Fruit fly (Drosophila melanogaster): ENCODE data around the gene CG1958.
A peak's percentile ranks its signal among the peaks of the same experiment; 100 is the strongest.

Gene CG1958

dm6 chrX:7277038-7277437, 10.3 kb downstream of the CG1958 start (continued):
- TF ChIP-seq B-H1 (GFP tag; IDR thresholded peaks at IDR 0.05): no peak
- peak; percentile 33 for TF ChIP-seq CG15011 (GFP tag; optimal IDR thresholded peaks at IDR 0.05)
- no peak for TF ChIP-seq B-H2 (GFP tag; optimal IDR thresholded peaks at IDR 0.05)
- peak; percentile 84 for TF ChIP-seq Med (GFP tag)
- TF ChIP-seq CG18476 (GFP tag; optimal IDR thresholded peaks at IDR 0.05): peak; percentile 53
- TF ChIP-seq CG6791 (GFP tag; IDR thresholded peaks at IDR 0.05; ENCODE audit: partially characterized antibody): no peak
- TF ChIP-seq PHDP (tag; optimal IDR thresholded peaks at IDR 0.05): peak; percentile 52
- no peak for TF ChIP-seq CG3995 (GFP tag; optimal IDR thresholded peaks at IDR 0.05)
- peak; percentile 60 for TF ChIP-seq CG17328 (GFP tag; IDR thresholded peaks at IDR 0.05)
- TF ChIP-seq az2 (GFP tag; optimal IDR thresholded peaks at IDR 0.05): peak; percentile 69
- TF ChIP-seq bowl (GFP tag; IDR thresholded peaks at IDR 0.05): no peak
- TF ChIP-seq bab2 (GFP tag; optimal IDR thresholded peaks at IDR 0.05): peak; percentile 43
- peak; percentile 36 for TF ChIP-seq CG12155 (GFP tag; optimal IDR thresholded peaks at IDR 0.05)
- TF ChIP-seq CG9817 (tag; optimal IDR thresholded peaks at IDR 0.05): peak; percentile 42
- TF ChIP-seq row (GFP tag; IDR thresholded peaks at IDR 0.05): peak; percentile 73
- TF ChIP-seq Eip74EF (GFP tag; optimal IDR thresholded peaks at IDR 0.05): peak in 1 of 2 experiments; percentile 15
- TF ChIP-seq CG4360 (GFP tag; IDR thresholded peaks at IDR 0.05): no peak
- peak; percentile 30 for TF ChIP-seq caup (GFP tag; optimal IDR thresholded peaks at IDR 0.05; ENCODE audit: severe bottlenecking)
- peak; percentile 62 for TF ChIP-seq CG4820 (GFP tag; optimal IDR thresholded peaks at IDR 0.05)
- TF ChIP-seq CG12299 (tag; optimal IDR thresholded peaks at IDR 0.05): peak; percentile 49
- TF ChIP-seq nau (GFP tag; optimal IDR thresholded peaks at IDR 0.05): no peak
- no peak for TF ChIP-seq CG17186 (GFP tag; optimal IDR thresholded peaks at IDR 0.05)
- peak; percentile 16 for TF ChIP-seq CG17802 (tag; optimal IDR thresholded peaks at IDR 0.05)
- peak; percentile 70 for TF ChIP-seq CG11504 (tag; optimal IDR thresholded peaks at IDR 0.05)
- peak; percentile 61 for TF ChIP-seq Abd-B (GFP tag; optimal IDR thresholded peaks at IDR 0.05)
- peak; percentile 64 for TF ChIP-seq CG1602 (GFP tag; optimal IDR thresholded peaks at IDR 0.05)
- peak; percentile 0 for TF ChIP-seq btn (GFP tag; optimal IDR thresholded peaks at IDR 0.05)
- peak; percentile 62 for TF ChIP-seq Ssrp (tag; optimal IDR thresholded peaks at IDR 0.05)
- TF ChIP-seq ham (GFP tag; IDR thresholded peaks at IDR 0.05): no peak
- no peak for TF ChIP-seq CG42726 (GFP tag; IDR thresholded peaks at IDR 0.05; ENCODE audit: partially characterized antibody)
- peak; percentile 48 for TF ChIP-seq odd (GFP tag; optimal IDR thresholded peaks at IDR 0.05)
- no peak for TF ChIP-seq amos (GFP tag; IDR thresholded peaks at IDR 0.05; ENCODE audit: partially characterized antibody)
- 0 out of 3 replicates have a peak, but pooled peaks have one; percentile 31 for TF ChIP-seq dysf (GFP tag; IDR thresholded peaks at IDR 0.05)
- TF ChIP-seq CG14050 (GFP tag; IDR thresholded peaks at IDR 0.05): no peak
- TF ChIP-seq Hand (GFP tag; optimal IDR thresholded peaks at IDR 0.05): no peak
- no peak for TF ChIP-seq CG6765 (GFP tag; optimal IDR thresholded peaks at IDR 0.05)
- TF ChIP-seq Hey (tag; optimal IDR thresholded peaks at IDR 0.05): no peak
- TF ChIP-seq CG6813 (GFP tag; optimal IDR thresholded peaks at IDR 0.05): peak; percentile 75
- TF ChIP-seq bcd (GFP tag; optimal IDR thresholded peaks at IDR 0.05): peak; percentile 38
- TF ChIP-seq nerfin-1 (tag; optimal IDR thresholded peaks at IDR 0.05): peak; percentile 61
- TF ChIP-seq CG11398 (GFP tag; optimal IDR thresholded peaks at IDR 0.05): peak; percentile 24
- no peak for TF ChIP-seq pzg (GFP tag; optimal IDR thresholded peaks at IDR 0.05)
- TF ChIP-seq vvl (GFP tag; IDR thresholded peaks at IDR 0.05): peak; percentile 59
- no peak for TF ChIP-seq vnd (GFP tag; IDR thresholded peaks at IDR 0.05; ENCODE audit: partially characterized antibody)
- peak; percentile 55 for TF ChIP-seq croc (GFP tag; conservative IDR thresholded peaks at IDR 0.05)
- no peak for TF ChIP-seq Doc3 (GFP tag; IDR thresholded peaks at IDR 0.05; ENCODE audit: partially characterized antibody)
- no peak for TF ChIP-seq CG11456 (GFP tag; IDR thresholded peaks at IDR 0.05)
- TF ChIP-seq CG31365 (tag; optimal IDR thresholded peaks at IDR 0.05): no peak
- TF ChIP-seq CTCF (GFP tag; optimal IDR thresholded peaks at IDR 0.05): peak; percentile 7
- peak; percentile 43 for TF ChIP-seq CG12219 (GFP tag; optimal IDR thresholded peaks at IDR 0.05)

Data from whole organism, embryonic.